Fruit fly (Drosophila melanogaster) whole organism, embryonic: ENCODE data around the gene CG14721.

Source experiments
- Antp ChIP-seq: fragments of 200-800 bp; sonication (Bioruptor generic); optimal IDR thresholded peaks from 3 replicates; lab custom pipeline; 2016; ENCODE audit warnings: missing biosample characterization, missing genetic modification characterization
- BEAF-32 ChIP-seq: fragments of 200-800 bp; sonication (Bioruptor generic); optimal IDR thresholded peaks from 3 replicates; lab custom pipeline; 2017; ENCODE audit warnings: missing biosample characterization, missing genetic modification characterization, mild to moderate bottlenecking, moderate library complexity, missing genetic modification reagents
- CG10209 ChIP-seq: fragments of 200-800 bp; sonication (Bioruptor generic); optimal IDR thresholded peaks from 3 replicates; lab custom pipeline; 2017; ENCODE audit warnings: missing biosample characterization, mild to moderate bottlenecking, missing genetic modification characterization, missing genetic modification reagents
- CG11696 ChIP-seq: fragments of 200-800 bp; sonication (Bioruptor generic); IDR thresholded peaks from 2 replicates; pipeline ENCODE4 v1.3.6; 2022; ENCODE audit warnings: missing biosample characterization, missing genetic modification characterization
- CG14710 ChIP-seq: fragments of 200-800 bp; sonication (Bioruptor generic); optimal IDR thresholded peaks from 3 replicates; lab custom pipeline; 2019; ENCODE audit warnings: missing biosample characterization, mild to moderate bottlenecking, missing genetic modification characterization, moderate library complexity
- CG1832 ChIP-seq: fragments of 200-800 bp; sonication (Bioruptor generic); optimal IDR thresholded peaks from 2 replicates; lab custom pipeline; 2017; ENCODE audit warnings: missing biosample characterization, mild to moderate bottlenecking, missing genetic modification characterization, inconsistent platforms
- CG2875 ChIP-seq: fragments of 200-800 bp; sonication (Bioruptor generic); optimal IDR thresholded peaks from 2 replicates; lab custom pipeline; 2017; ENCODE audit warnings: missing biosample characterization, mild to moderate bottlenecking, missing genetic modification characterization, missing genetic modification reagents
- CG42726 ChIP-seq: fragments of 200-800 bp; sonication (Bioruptor generic); IDR thresholded peaks from 2 replicates; pipeline ENCODE4 v1.3.6; 2022; ENCODE audit warnings: missing biosample characterization, missing genetic modification characterization; ENCODE audit not compliant: partially characterized antibody
- CG4820 ChIP-seq: fragments of 200-800 bp; sonication (Bioruptor generic); optimal IDR thresholded peaks from 3 replicates; lab custom pipeline; 2016; ENCODE audit warnings: missing biosample characterization, missing genetic modification characterization
- CG6254 ChIP-seq: fragments of 200-800 bp; sonication (Bioruptor generic); optimal IDR thresholded peaks from 3 replicates; lab custom pipeline; 2017; ENCODE audit warnings: mild to moderate bottlenecking, missing biosample characterization, missing genetic modification reagents, missing genetic modification characterization
- CG8290 ChIP-seq, 3 experiments: fragments of 200-800 bp; sonication (Bioruptor generic); optimal IDR thresholded peaks; 2 replicates each; lab custom pipeline; 2016 to 2019; ENCODE audit warnings: missing biosample characterization in 3 of 3, missing genetic modification characterization in 3 of 3, mild to moderate bottlenecking in 2 of 3, moderate library complexity in 1 of 3
- CG9437 ChIP-seq: fragments of 200-800 bp; sonication (Bioruptor generic); optimal IDR thresholded peaks from 2 replicates; lab custom pipeline; 2018; ENCODE audit warnings: missing biosample characterization, mild to moderate bottlenecking, missing genetic modification characterization
- Chrac-16 ChIP-seq: fragments of 200-800 bp; sonication (Bioruptor generic); optimal IDR thresholded peaks from 3 replicates; lab custom pipeline; 2016; ENCODE audit warnings: missing biosample characterization, missing genetic modification characterization
- D19A ChIP-seq: fragments of 200-800 bp; optimal IDR thresholded peaks from 3 replicates; lab custom pipeline; 2019; ENCODE audit warnings: missing biosample characterization, mild to moderate bottlenecking, missing genetic modification characterization, moderate library complexity
- Dip3 ChIP-seq: fragments of 200-800 bp; sonication (Bioruptor generic); optimal IDR thresholded peaks from 3 replicates; lab custom pipeline; 2016; ENCODE audit warnings: missing biosample characterization, missing genetic modification characterization
- Elba2 ChIP-seq: fragments of 200-800 bp; sonication (Bioruptor generic); optimal IDR thresholded peaks from 3 replicates; lab custom pipeline; 2016; ENCODE audit warnings: missing biosample characterization, missing genetic modification characterization
- Med ChIP-seq: fragments of 200-800 bp; sonication (Bioruptor generic); peaks from one replicate; lab custom pipeline; 2016; ENCODE audit warnings: missing biosample characterization, missing genetic modification characterization, mild to moderate bottlenecking, inconsistent platforms, moderate library complexity
- Meics ChIP-seq: fragments of 200-800 bp; sonication (Bioruptor generic); optimal IDR thresholded peaks from 2 replicates; lab custom pipeline; 2017; ENCODE audit warnings: missing biosample characterization, mild to moderate bottlenecking, missing genetic modification characterization
- NfI ChIP-seq: fragments of 200-800 bp; sonication (Bioruptor generic); optimal IDR thresholded peaks from 3 replicates; lab custom pipeline; 2018; ENCODE audit warnings: missing biosample characterization, mild to moderate bottlenecking, missing genetic modification characterization, moderate library complexity
- Ptx1 ChIP-seq: fragments of 200-800 bp; sonication (Bioruptor generic); IDR thresholded peaks from 2 replicates; pipeline ENCODE4 v1.3.6; 2022; ENCODE audit warnings: missing biosample characterization, missing genetic modification characterization
- Usf ChIP-seq: fragments of 200-800 bp; sonication (Bioruptor generic); optimal IDR thresholded peaks from 2 replicates; lab custom pipeline; 2017; ENCODE audit warnings: missing genotype, missing biosample characterization, missing genetic modification characterization
- abd-A ChIP-seq: fragments of 200-800 bp; sonication (Bioruptor generic); optimal IDR thresholded peaks from 3 replicates; lab custom pipeline; 2019; ENCODE audit warnings: missing biosample characterization, mild to moderate bottlenecking, missing genetic modification characterization, moderate library complexity
- bigmax ChIP-seq: fragments of 200-800 bp; sonication (Bioruptor generic); optimal IDR thresholded peaks from 2 replicates; lab custom pipeline; 2018; ENCODE audit warnings: missing biosample characterization, mild to moderate bottlenecking, missing genetic modification characterization
- chn ChIP-seq: fragments of 200-800 bp; sonication (Bioruptor generic); optimal IDR thresholded peaks from 2 replicates; lab custom pipeline; 2016; ENCODE audit warnings: missing biosample characterization, missing genetic modification characterization
- ci ChIP-seq: fragments of 200-800 bp; sonication (Bioruptor generic); IDR thresholded peaks from 3 replicates; pipeline ENCODE4 v1.3.6; 2022; ENCODE audit warnings: missing biosample characterization, missing genetic modification characterization
- croc ChIP-seq: fragments of 200-800 bp; sonication (Bioruptor generic); conservative IDR thresholded peaks from 3 replicates; pipeline ENCODE4 v1.3.6; 2022; ENCODE audit warnings: missing biosample characterization, missing genetic modification characterization
- cwo ChIP-seq: fragments of 200-800 bp; sonication (Bioruptor generic); optimal IDR thresholded peaks from 3 replicates; lab custom pipeline; 2017; ENCODE audit warnings: missing biosample characterization, missing genetic modification characterization, mild to moderate bottlenecking, moderate library complexity, missing genetic modification reagents
- danr ChIP-seq: fragments of 200-800 bp; sonication (Bioruptor generic); IDR thresholded peaks from 2 replicates; pipeline ENCODE4 v1.3.6; 2022; ENCODE audit warnings: missing biosample characterization, missing genetic modification characterization
- dm ChIP-seq: fragments of 200-800 bp; sonication (Bioruptor generic); optimal IDR thresholded peaks from 3 replicates; lab custom pipeline; 2016; ENCODE audit warnings: missing biosample characterization, missing genetic modification characterization
- dpn ChIP-seq, 2 experiments: fragments of 200-800 bp; sonication (Bioruptor generic); optimal IDR thresholded peaks; 3 replicates each; lab custom pipeline; 2016; ENCODE audit warnings: missing biosample characterization in 2 of 2, missing genetic modification characterization in 2 of 2
- gem ChIP-seq: fragments of 200-800 bp; sonication (Bioruptor generic); optimal IDR thresholded peaks from 2 replicates; lab custom pipeline; 2019; ENCODE audit warnings: missing biosample characterization, mild to moderate bottlenecking, missing genetic modification characterization, moderate library complexity
- hbn ChIP-seq: fragments of 200-800 bp; sonication (Bioruptor generic); IDR thresholded peaks from 2 replicates; pipeline ENCODE4 v1.3.6; 2022; ENCODE audit warnings: missing biosample characterization, missing genetic modification characterization; ENCODE audit not compliant: partially characterized antibody
- insv ChIP-seq, 2 experiments: fragments of 200-800 bp; sonication (Bioruptor generic); optimal IDR thresholded peaks; 3 replicates each; lab custom pipeline; 2016 to 2018; ENCODE audit warnings: missing biosample characterization in 2 of 2, missing genetic modification characterization in 2 of 2
- kni ChIP-seq: fragments of 200-800 bp; sonication (Bioruptor generic); optimal IDR thresholded peaks from 3 replicates; lab custom pipeline; 2017; ENCODE audit warnings: mild to moderate bottlenecking, missing biosample characterization, missing genetic modification reagents, missing genetic modification characterization
- mirr ChIP-seq: fragments of 200-800 bp; sonication (Bioruptor generic); optimal IDR thresholded peaks from 3 replicates; lab custom pipeline; 2018; ENCODE audit warnings: missing biosample characterization, mild to moderate bottlenecking, missing genetic modification characterization
- onecut ChIP-seq: fragments of 200-800 bp; sonication (Bioruptor generic); IDR thresholded peaks from 2 replicates; pipeline ENCODE4 v1.3.6; 2022; ENCODE audit warnings: missing biosample characterization, missing genetic modification characterization
- pfk ChIP-seq: fragments of 200-800 bp; sonication (Bioruptor generic); optimal IDR thresholded peaks from 2 replicates; lab custom pipeline; 2018; ENCODE audit warnings: missing biosample characterization, mild to moderate bottlenecking, missing genetic modification characterization, moderate library complexity
- repo ChIP-seq: fragments of 200-800 bp; sonication (Bioruptor generic); optimal IDR thresholded peaks from 2 replicates; lab custom pipeline; 2016; ENCODE audit warnings: missing biosample characterization, missing genetic modification characterization
- sc ChIP-seq, 3 experiments: fragments of >200 bp in 2 of 3; fragments of 200-800 bp in 1 of 3; sonication (Bioruptor generic) in 1 of 3; optimal IDR thresholded peaks; 2 replicates in 2 of 3; 3 replicates in 1 of 3; lab custom pipeline; 2017; ENCODE audit warnings: mild to moderate bottlenecking in 1 of 3, missing biosample characterization in 1 of 3, missing genetic modification characterization in 1 of 3, missing genetic modification reagents in 1 of 3
- sens-2 ChIP-seq: fragments of 200-800 bp; sonication (Bioruptor generic); IDR thresholded peaks from 2 replicates; pipeline ENCODE4 v1.3.6; 2022; ENCODE audit warnings: missing biosample characterization, missing genetic modification characterization
- tup ChIP-seq: fragments of 200-800 bp; sonication (Bioruptor generic); optimal IDR thresholded peaks from 2 replicates; lab custom pipeline; 2016; ENCODE audit warnings: missing biosample characterization, mild to moderate bottlenecking, missing genetic modification characterization, moderate library complexity
- twi ChIP-seq: fragments of 200-800 bp; optimal IDR thresholded peaks from 2 replicates; lab custom pipeline; 2019; ENCODE audit warnings: missing biosample characterization, mild to moderate bottlenecking, missing genetic modification characterization, moderate library complexity
- wek ChIP-seq: fragments of 200-800 bp; sonication (Bioruptor generic); optimal IDR thresholded peaks from 3 replicates; lab custom pipeline; 2018; ENCODE audit warnings: missing biosample characterization, mild to moderate bottlenecking, missing genetic modification characterization, moderate library complexity
- zen2 ChIP-seq: fragments of 200-800 bp; sonication (Bioruptor generic); IDR thresholded peaks from 3 replicates; pipeline ENCODE4 v1.3.6; 2022; ENCODE audit warnings: missing biosample characterization, missing genetic modification characterization; ENCODE audit not compliant: partially characterized antibody
- zfh2 ChIP-seq: fragments of 200-800 bp; sonication (Bioruptor generic); optimal IDR thresholded peaks from 2 replicates; lab custom pipeline; 2016; ENCODE audit warnings: missing biosample characterization, missing genetic modification characterization

Gene CG14721

dm6 chr3R:11760669-11761387, 25.6 kb downstream of the CG14721 start (continued):
- TF ChIP-seq Meics (GFP tag; lab: Kevin White, UChicago) = peak; percentile 100
- no peak for TF ChIP-seq zen2 (GFP tag; lab: Robert Waterston, UW)
- TF ChIP-seq cwo (GFP tag; lab: Kevin White, UChicago) = peak; percentile 99
- TF ChIP-seq insv (GFP tag; optimal IDR thresholded peaks at IDR 0.05; lab: Kevin White, UChicago) = peak; percentile 89
- peak; percentile 100 for TF ChIP-seq Chrac-16 (GFP tag; lab: Kevin White, UChicago)

DNA sequence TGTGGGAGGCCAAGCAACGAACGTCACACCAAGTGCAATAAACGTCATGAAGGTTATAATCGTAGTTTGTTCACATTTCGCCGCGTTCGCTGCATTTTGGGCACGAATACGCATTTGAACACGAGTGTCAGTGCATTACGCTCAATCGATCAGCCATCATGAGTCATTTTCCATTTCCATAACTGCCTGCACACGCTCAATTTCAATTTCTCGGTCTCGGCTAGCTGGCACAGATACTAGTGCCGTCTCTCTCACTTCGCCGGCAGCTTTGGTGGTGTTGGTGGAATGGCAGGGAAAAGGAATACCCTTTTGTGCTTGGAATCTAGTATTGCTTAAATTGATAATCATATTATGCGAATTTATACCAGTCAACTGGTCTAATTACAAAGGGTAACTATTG, 26.5 kb downstream of the CG14721 start:
- no peak for TF ChIP-seq repo (GFP tag; lab: Kevin White, UChicago)
- TF ChIP-seq Elba2 (GFP tag; lab: Kevin White, UChicago) = peak; percentile 77
- peak; percentile 16 for TF ChIP-seq Med (GFP tag; lab: Kevin White, UChicago)
- TF ChIP-seq onecut (GFP tag; lab: Robert Waterston, UW) = peak; percentile 40
- TF ChIP-seq CG1832 = peak; percentile 31
- TF ChIP-seq wek = peak; percentile 41
- TF ChIP-seq BEAF-32 (GFP tag; lab: Kevin White, UChicago) = peak; percentile 26
- no peak for TF ChIP-seq CG8290 (GFP tag; optimal IDR thresholded peaks at IDR 0.05; lab: Kevin White, UChicago)
- peak in 1 of 2 experiments; percentile 22 for TF ChIP-seq CG8290 (tag; optimal IDR thresholded peaks at IDR 0.05; lab: Kevin White, UChicago)
- no peak for TF ChIP-seq CG14710 (tag; lab: Kevin White, UChicago)
- TF ChIP-seq D19A (tag; lab: Kevin White, UChicago) = peak; percentile 34
- peak; percentile 47 for TF ChIP-seq pfk (GFP tag; lab: Kevin White, UChicago)
- TF ChIP-seq dm (GFP tag; lab: Kevin White, UChicago) = no peak

DNA sequence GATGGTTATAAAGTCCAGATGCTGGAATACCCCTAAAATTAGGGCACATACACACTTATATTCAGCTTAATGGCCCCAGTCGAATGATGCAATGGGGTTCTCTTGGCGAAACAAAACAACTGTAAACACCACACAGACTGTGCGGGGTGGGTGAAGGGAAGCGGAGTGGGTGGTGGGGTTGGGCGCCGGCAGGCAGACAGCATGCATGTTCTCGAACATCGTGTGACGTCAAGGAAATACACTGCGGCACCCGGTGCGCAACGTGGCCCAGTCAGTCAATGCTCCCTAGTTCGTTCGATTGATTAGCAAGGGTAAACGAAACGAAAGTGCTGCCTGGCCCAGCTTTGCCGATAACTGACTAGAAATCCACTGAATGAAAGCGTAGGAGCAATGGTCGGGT, 27.3 kb downstream of the CG14721 start:
- TF ChIP-seq zfh2 (no peak), Dip3 (GFP tag; lab: Kevin White, UChicago) (no peak), hbn (GFP tag; lab: Robert Waterston, UW) (no peak), sc (optimal IDR thresholded peaks at IDR 0.05; lab: Kevin White, UChicago) (no peak), sc (GFP tag; optimal IDR thresholded peaks at IDR 0.05; lab: Kevin White, UChicago) (no peak), Antp (GFP tag; lab: Kevin White, UChicago) (no peak), sens-2 (GFP tag; lab: Robert Waterston, UW) (no peak), twi (peak; percentile 51), repo (GFP tag; lab: Kevin White, UChicago) (no peak), CG10209 (GFP tag; lab: Kevin White, UChicago) (no peak), CG6254 (GFP tag; lab: Kevin White, UChicago) (no peak), chn (GFP tag; lab: Kevin White, UChicago) (no peak), kni (GFP tag; lab: Kevin White, UChicago) (peak; percentile 23), CG42726 (GFP tag; lab: Robert Waterston, UW) (no peak), CG4820 (no peak), ci (GFP tag; lab: Robert Waterston, UW) (no peak), bigmax (GFP tag; lab: Kevin White, UChicago) (no peak), CG9437 (no peak), CG2875 (GFP tag; lab: Kevin White, UChicago) (no peak), gem (tag; lab: Kevin White, UChicago) (no peak), CG11696 (GFP tag; lab: Robert Waterston, UW) (no peak), danr (GFP tag; lab: Robert Waterston, UW) (no peak), croc (GFP tag; lab: Robert Waterston, UW) (no peak), tup (no peak), abd-A (tag; lab: Kevin White, UChicago) (peak; percentile 71), mirr (peak; percentile 41), Usf (GFP tag; lab: Kevin White, UChicago) (no peak), dpn (GFP tag; optimal IDR thresholded peaks at IDR 0.05; lab: Kevin White, UChicago) (no peak), NfI (GFP tag; lab: Kevin White, UChicago) (no peak), Ptx1 (no peak)
